Worm (Caenorhabditis elegans) whole organism, L3 larva: ENCODE data around the gene Y38H6A.1.
"Not testable (repeated sequence)": the region's sequence is repeated elsewhere in the genome, so short reads cannot be mapped to it uniquely, and the experiment has no call there.

Experiments used
- R02D3.7 ChIP-seq: fragments of 150-350 bp; optimal IDR thresholded peaks from 2 replicates; lab custom pipeline; 2014; ENCODE audit warnings: missing biosample characterization, missing genetic modification characterization
- ZK546.5 ChIP-seq: sonication (generic microtip); optimal IDR thresholded peaks from 2 replicates; lab custom pipeline; 2017; ENCODE audit warnings: missing biosample characterization, missing genetic modification characterization
- ceh-9 ChIP-seq: sonication (generic microtip); optimal IDR thresholded peaks from 2 replicates; lab custom pipeline; 2018; ENCODE audit warnings: missing biosample characterization, missing genetic modification characterization
- egl-5 ChIP-seq: fragments of 150-350 bp; optimal IDR thresholded peaks from 2 replicates; lab custom pipeline; 2017; ENCODE audit warnings: missing biosample characterization, missing genetic modification reagents, missing genetic modification characterization, inconsistent platforms
- elt-1 ChIP-seq: fragments of 150-350 bp; optimal IDR thresholded peaks from 2 replicates; lab custom pipeline; 2014; ENCODE audit warnings: missing biosample characterization, missing genetic modification characterization
- elt-3 ChIP-seq, 3 experiments: fragments of 150-350 bp in 1 of 3; sonication (generic microtip) in 2 of 3; optimal IDR thresholded peaks; 2 replicates in 2 of 3; 4 replicates in 1 of 3; lab custom pipeline; 2014 to 2017; ENCODE audit warnings: missing biosample characterization in 3 of 3, missing genetic modification characterization in 3 of 3
- eor-1 ChIP-seq, 2 experiments: fragments of 150-350 bp; optimal IDR thresholded peaks; 2 replicates each; lab custom pipeline; 2014 to 2018; ENCODE audit warnings: missing biosample characterization in 2 of 2, missing genetic modification characterization in 2 of 2
- fkh-10 ChIP-seq: sonication (generic microtip); optimal IDR thresholded peaks from 2 replicates; lab custom pipeline; 2017; ENCODE audit warnings: missing biosample characterization, missing genetic modification reagents, missing genetic modification characterization
- fkh-2 ChIP-seq: fragments of 150-350 bp; optimal IDR thresholded peaks from 2 replicates; lab custom pipeline; 2014; ENCODE audit warnings: missing biosample characterization, missing genetic modification reagents, missing genetic modification characterization
- hmg-11 ChIP-seq: sonication (generic microtip); optimal IDR thresholded peaks from 2 replicates; lab custom pipeline; 2016; ENCODE audit warnings: missing genetic modification characterization, missing compliant biosample characterization
- jun-1 ChIP-seq: fragments of 150-350 bp; optimal IDR thresholded peaks from 2 replicates; lab custom pipeline; 2014; ENCODE audit warnings: missing biosample characterization, missing genetic modification reagents, missing genetic modification characterization
- lin-15B ChIP-seq: fragments of 150-350 bp; optimal IDR thresholded peaks from 2 replicates; lab custom pipeline; 2014; ENCODE audit warnings: missing biosample characterization, missing genetic modification characterization
- mml-1 ChIP-seq: fragments of 150-350 bp; sonication (generic microtip); optimal IDR thresholded peaks from 3 replicates; lab custom pipeline; 2014; ENCODE audit warnings: missing biosample characterization, missing genetic modification characterization
- nfya-1 ChIP-seq: sonication (generic microtip); optimal IDR thresholded peaks from 2 replicates; lab custom pipeline; 2017; ENCODE audit warnings: missing genetic modification characterization, mild to moderate bottlenecking, missing compliant biosample characterization, antibody characterized with exemption, moderate library complexity; ENCODE audit not compliant: insufficient read depth
- nhr-12 ChIP-seq: fragments of 150-350 bp; optimal IDR thresholded peaks from 2 replicates; lab custom pipeline; 2014; ENCODE audit warnings: missing biosample characterization, missing genetic modification characterization
- nhr-23 ChIP-seq: fragments of 150-350 bp; optimal IDR thresholded peaks from 2 replicates; lab custom pipeline; 2014; ENCODE audit warnings: missing biosample characterization, missing genetic modification reagents, missing genetic modification characterization
- nhr-237 ChIP-seq: fragments of 150-350 bp; optimal IDR thresholded peaks from 2 replicates; lab custom pipeline; 2014; ENCODE audit warnings: missing biosample characterization, missing genetic modification characterization
- nhr-25 ChIP-seq: sonication (generic microtip); optimal IDR thresholded peaks from 2 replicates; lab custom pipeline; 2017; ENCODE audit warnings: missing biosample characterization, missing genetic modification characterization
- nhr-28 ChIP-seq: fragments of 150-350 bp; optimal IDR thresholded peaks from 2 replicates; lab custom pipeline; 2014; ENCODE audit warnings: missing biosample characterization, missing genetic modification characterization
- nhr-43 ChIP-seq: sonication (generic microtip); optimal IDR thresholded peaks from 2 replicates; lab custom pipeline; 2016; ENCODE audit warnings: mild to moderate bottlenecking, missing genetic modification characterization, missing compliant biosample characterization; ENCODE audit not compliant: poor library complexity, severe bottlenecking
- nhr-67 ChIP-seq: fragments of 150-350 bp; optimal IDR thresholded peaks from 2 replicates; lab custom pipeline; 2014; ENCODE audit warnings: missing biosample characterization, missing genetic modification characterization
- nhr-76 ChIP-seq: fragments of 150-350 bp; sonication (generic microtip); optimal IDR thresholded peaks from 5 replicates; lab custom pipeline; 2014; ENCODE audit warnings: missing biosample characterization, missing genetic modification characterization
- nhr-77 ChIP-seq: fragments of 150-350 bp; optimal IDR thresholded peaks from 2 replicates; lab custom pipeline; 2014; ENCODE audit warnings: missing biosample characterization, missing genetic modification characterization
- pqm-1 ChIP-seq: fragments of 150-350 bp; optimal IDR thresholded peaks from 2 replicates; lab custom pipeline; 2017; ENCODE audit warnings: missing biosample characterization, missing genetic modification characterization, inconsistent platforms
- sea-2 ChIP-seq: fragments of 150-350 bp; sonication (generic microtip); optimal IDR thresholded peaks from 4 replicates; lab custom pipeline; 2014; ENCODE audit warnings: missing biosample characterization, missing genetic modification reagents, missing genetic modification characterization
- skn-1 ChIP-seq: fragments of 150-350 bp; optimal IDR thresholded peaks from 2 replicates; lab custom pipeline; 2014; ENCODE audit warnings: missing biosample characterization, missing genetic modification characterization
- snpc-4 ChIP-seq: fragments of 150-350 bp; optimal IDR thresholded peaks from 2 replicates; lab custom pipeline; 2014; ENCODE audit warnings: missing biosample characterization, missing genetic modification characterization
- tbx-2 ChIP-seq: sonication (generic microtip); optimal IDR thresholded peaks from 2 replicates; lab custom pipeline; 2016; ENCODE audit warnings: mild to moderate bottlenecking, missing genetic modification characterization, missing compliant biosample characterization
- unc-39 ChIP-seq: sonication (generic microtip); optimal IDR thresholded peaks from 4 replicates; lab custom pipeline; 2017; ENCODE audit warnings: missing biosample characterization, missing genetic modification characterization
- unc-62 ChIP-seq: fragments of 150-350 bp; sonication (generic microtip); optimal IDR thresholded peaks from 4 replicates; lab custom pipeline; 2014; ENCODE audit warnings: missing biosample characterization, missing genetic modification reagents, missing genetic modification characterization
- zag-1 ChIP-seq: fragments of 150-350 bp; optimal IDR thresholded peaks from 2 replicates; lab custom pipeline; 2014; ENCODE audit warnings: missing biosample characterization, missing genetic modification characterization
- ztf-11 ChIP-seq: fragments of 150-350 bp; optimal IDR thresholded peaks from 2 replicates; lab custom pipeline; 2014; ENCODE audit warnings: missing biosample characterization, missing genetic modification characterization

The Y38H6A.1 gene

DNA sequence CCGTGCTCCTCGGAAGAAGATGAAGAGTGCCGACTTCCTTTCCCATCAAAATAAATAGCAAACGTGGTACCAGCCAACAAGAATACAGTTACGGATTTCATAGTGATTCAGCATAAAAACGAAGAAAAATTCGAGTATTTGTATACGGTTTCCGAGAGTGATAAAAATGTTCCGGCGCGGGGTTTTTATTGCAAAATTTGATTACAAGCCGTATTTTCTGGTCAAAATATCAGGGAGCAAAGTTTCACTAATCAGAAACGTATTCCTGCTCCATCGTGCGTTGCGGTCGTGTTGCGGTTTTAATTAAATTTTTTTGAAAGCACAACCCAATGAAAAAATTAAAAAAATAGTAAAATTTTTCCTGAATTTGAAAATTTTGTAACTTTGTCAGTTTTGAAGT lies 31.1 kb upstream of the Y38H6A.1 start, which contains the start of gene clec-261:
TSS of gene clec-261 (minus strand) at position 101 of the 400 bp plus-strand sequence.
- no peak for TF ChIP-seq sea-2 (GFP tag; lab: Kevin White, UChicago)
- no peak for TF ChIP-seq nhr-28
- TF ChIP-seq eor-1 (tag; optimal IDR thresholded peaks at IDR 0.05; lab: Kevin White, UChicago), result no peak
- TF ChIP-seq nhr-43 (tag; lab: Kevin White, UChicago), result no peak
- no peak for TF ChIP-seq nfya-1 (tag; lab: Kevin White, UChicago)
- TF ChIP-seq jun-1, result no peak

DNA sequence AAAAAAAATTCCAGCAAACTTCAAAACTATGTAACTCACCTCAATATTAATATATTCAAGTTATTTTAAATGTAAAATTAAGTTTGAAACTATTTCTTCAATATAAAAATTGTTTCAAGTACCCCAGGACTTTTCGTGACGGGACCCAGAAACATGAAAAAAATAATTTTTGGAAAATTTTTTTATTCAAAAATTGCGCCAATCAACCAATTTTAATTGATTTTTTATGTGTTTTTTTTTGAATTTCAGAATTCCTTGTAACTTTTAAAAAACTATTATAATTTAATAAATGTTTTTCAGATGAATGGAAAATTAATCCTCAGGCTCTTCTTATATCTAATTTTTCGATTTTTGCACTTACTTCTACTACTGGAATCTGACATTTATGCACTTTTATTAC lies 27.9 kb upstream of the Y38H6A.1 start, which contains the start of gene ZC15.5:
TSS of gene ZC15.5 (plus strand) at position 301 of the 400 bp plus-strand sequence.
- no peak for TF ChIP-seq nhr-25 (tag; lab: Kevin White, UChicago)
- TF ChIP-seq, all 47 proteins: peak for 0

DNA sequence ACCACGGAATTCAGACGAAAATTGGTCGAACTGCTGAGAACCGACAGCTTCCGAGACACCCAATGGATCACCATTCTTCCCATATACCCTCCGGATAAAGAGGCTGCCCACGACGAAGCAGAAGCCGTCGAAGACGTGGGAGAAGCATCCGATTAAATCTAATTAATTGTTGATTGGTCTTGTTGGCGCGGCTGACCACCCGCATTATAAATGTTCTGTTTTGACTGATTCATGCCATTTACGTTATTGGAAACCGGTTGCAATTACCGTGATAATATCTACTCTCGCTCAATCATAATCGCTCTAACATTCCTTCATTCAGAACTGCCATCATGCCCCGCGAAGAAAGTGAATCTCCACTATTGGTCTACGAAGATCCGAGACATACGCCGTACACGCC lies 22.2 kb upstream of the Y38H6A.1 start, which contains the start of gene ZC15.3:
TSS of gene ZC15.3 (plus strand) at position 301 of the 400 bp plus-strand sequence.
- not testable (repeated sequence) for TF ChIP-seq zag-1; elt-3 (tag; optimal IDR thresholded peaks at IDR 0.05; lab: Kevin White, UChicago); snpc-4

DNA sequence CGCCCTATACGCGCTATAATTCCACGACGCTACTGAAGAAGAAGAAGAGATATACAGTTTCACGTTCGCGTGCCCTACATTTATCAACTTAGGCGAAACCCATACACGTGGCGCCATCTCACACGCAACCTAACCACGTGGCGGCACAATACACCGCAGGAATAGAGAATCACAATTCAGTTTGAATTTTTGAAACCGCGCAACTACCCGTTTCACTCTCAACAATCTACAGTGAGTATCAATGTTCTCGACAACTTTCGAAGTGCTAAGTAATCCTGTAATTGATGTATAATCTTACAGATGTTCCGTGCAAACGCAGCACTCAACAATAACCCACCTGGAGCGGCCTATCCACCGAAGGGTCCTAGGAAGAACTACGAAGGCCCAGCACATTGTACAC lies 19.7 kb upstream of the Y38H6A.1 start, which contains the start of gene ZC15.1:
TSS of gene ZC15.1 (plus strand) at position 301 of the 400 bp plus-strand sequence.
- no peak for TF ChIP-seq nhr-67 (tag; lab: Kevin White, UChicago)
- no peak for TF ChIP-seq egl-5 (tag; lab: Kevin White, UChicago)
- no peak for TF ChIP-seq elt-1

DNA sequence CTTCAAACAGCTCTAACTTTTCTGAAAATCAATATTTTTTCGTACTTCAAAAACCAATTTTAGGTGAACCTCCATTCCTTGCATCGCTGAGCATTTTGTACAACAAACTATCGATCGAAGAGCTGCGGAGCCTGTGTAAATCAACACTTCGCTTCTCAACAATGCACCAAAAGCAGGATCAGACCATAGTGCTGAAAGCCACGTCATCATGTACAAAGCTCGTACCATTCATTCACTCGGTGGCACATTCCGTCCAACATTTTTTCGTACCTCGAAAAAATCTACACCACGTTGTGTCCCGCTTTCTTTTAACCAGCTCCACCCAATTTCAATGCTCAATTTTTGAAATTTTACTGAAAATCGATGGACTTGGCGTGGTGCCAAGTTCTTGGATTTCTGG lies 14.9 kb upstream of the Y38H6A.1 start, which contains the start of gene ZC15.10:
TSS of gene ZC15.10 (plus strand) at position 162 of the 400 bp plus-strand sequence.
- TF ChIP-seq snpc-4 (no peak), hmg-11 (tag; lab: Kevin White, UChicago) (no peak), nhr-23 (tag; lab: Kevin White, UChicago) (no peak), nhr-77 (no peak), lin-15B (no peak), sea-2 (GFP tag; lab: Kevin White, UChicago) (no peak), nhr-237 (tag; lab: Kevin White, UChicago) (no peak), ceh-9 (no peak), R02D3.7 (tag; lab: Kevin White, UChicago) (no peak), nhr-76 (tag; lab: Kevin White, UChicago) (no peak)

DNA sequence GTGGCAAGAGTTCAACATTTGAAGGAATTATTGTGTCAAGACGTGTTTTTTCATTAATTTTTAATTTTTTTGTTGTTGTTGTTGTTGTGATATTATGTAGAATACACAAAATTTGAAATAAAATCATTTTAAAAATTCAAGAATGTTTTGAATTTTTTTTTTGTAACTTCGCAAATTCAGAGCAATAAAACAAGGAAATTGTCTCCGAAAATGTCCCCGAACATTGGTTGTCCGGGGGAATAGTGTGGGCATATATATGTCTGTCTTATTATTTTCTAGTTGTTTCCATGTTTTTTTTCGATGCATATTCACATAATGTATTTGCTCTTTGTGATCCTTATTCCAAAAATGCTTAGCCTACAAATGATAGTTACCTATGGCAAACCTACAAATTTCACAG lies 14.0 kb upstream of the Y38H6A.1 start, which contains the start of gene clec-262:
TSS of gene clec-262 (plus strand) at position 301 of the 400 bp plus-strand sequence.
- TF ChIP-seq unc-39 (tag; lab: Kevin White, UChicago) (no peak), fkh-2 (tag; lab: Kevin White, UChicago) (no peak), sea-2 (GFP tag; lab: Kevin White, UChicago) (no peak), nhr-77 (no peak), egl-5 (tag; lab: Kevin White, UChicago) (no peak), nhr-43 (tag; lab: Kevin White, UChicago) (no peak), pqm-1 (tag; lab: Kevin White, UChicago) (no peak), eor-1 (tag; optimal IDR thresholded peaks at IDR 0.05; lab: Kevin White, UChicago) (no peak), nhr-76 (tag; lab: Kevin White, UChicago) (no peak)

DNA sequence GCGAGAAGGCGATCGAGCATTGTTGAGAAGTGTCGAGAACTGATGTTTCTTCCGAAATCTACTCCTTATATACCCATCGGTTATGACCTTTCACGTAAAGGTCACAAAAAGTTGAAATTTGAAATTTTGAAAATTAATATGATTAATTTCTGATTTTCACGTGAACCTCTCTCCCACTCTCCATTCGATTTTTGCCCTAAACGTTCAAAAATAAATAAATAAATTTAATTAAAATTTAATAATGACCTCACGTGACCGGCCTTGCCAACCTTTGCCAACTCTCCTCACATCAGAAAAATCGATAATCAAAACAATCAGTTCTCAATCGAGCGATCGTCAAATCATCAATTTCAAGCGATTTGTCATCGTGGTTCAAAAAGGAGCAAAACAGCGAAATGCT lies 8.1 kb upstream of the Y38H6A.1 start, which contains the start of gene Y113G7C.1:
TSS of gene Y113G7C.1 (plus strand) at position 301 of the 400 bp plus-strand sequence.
- TF ChIP-seq unc-39 (tag; lab: Kevin White, UChicago), result no peak
- TF ChIP-seq tbx-2 (tag; lab: Kevin White, UChicago), result no peak
- no peak for TF ChIP-seq sea-2 (GFP tag; lab: Kevin White, UChicago)
- TF ChIP-seq pqm-1 (tag; lab: Kevin White, UChicago), result no peak
- TF ChIP-seq fkh-2 (tag; lab: Kevin White, UChicago), result no peak
- TF ChIP-seq elt-3 (tag; optimal IDR thresholded peaks at IDR 0.05; lab: Kevin White, UChicago), result no peak
- TF ChIP-seq fkh-10, result no peak
- TF ChIP-seq nhr-25 (tag; lab: Kevin White, UChicago), result no peak
- TF ChIP-seq lin-15B, result no peak
- no peak for TF ChIP-seq unc-62
- TF ChIP-seq snpc-4, result no peak
- no peak for TF ChIP-seq nhr-67 (tag; lab: Kevin White, UChicago)
- TF ChIP-seq mml-1, result no peak
- no peak for TF ChIP-seq nhr-12 (tag; lab: Kevin White, UChicago)
- no peak for TF ChIP-seq ztf-11 (tag; lab: Kevin White, UChicago)
- TF ChIP-seq ceh-9, result no peak
- TF ChIP-seq nfya-1 (tag; lab: Kevin White, UChicago), result no peak
- no peak for TF ChIP-seq skn-1 (tag; lab: Kevin White, UChicago)
- TF ChIP-seq ZK546.5 (tag; lab: Kevin White, UChicago), result no peak
- TF ChIP-seq, all 47 proteins: peak for 0
